Worm (Caenorhabditis elegans): ENCODE results near the gene srx-97.

DNA sequence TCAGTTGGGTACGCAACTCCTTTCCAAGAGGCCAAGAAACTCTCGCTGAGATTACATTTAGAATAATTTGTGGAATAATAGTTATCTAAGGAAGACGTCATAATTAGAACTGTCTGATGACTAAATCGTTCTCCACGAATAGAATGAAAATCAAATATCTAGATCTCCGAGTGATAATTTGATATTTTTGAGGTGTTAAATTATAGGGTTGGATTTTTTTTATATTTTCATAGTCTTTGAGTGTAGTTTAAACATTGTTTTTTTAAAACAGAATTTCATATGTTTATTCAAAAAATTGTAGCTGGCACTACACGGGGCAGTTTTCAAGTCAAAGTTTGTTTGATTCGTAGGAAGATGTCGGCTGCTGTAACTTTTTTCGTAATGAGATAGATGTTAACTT is 47.2 kb upstream of the srx-97 start, which contains the start of gene srh-99:
- TF ChIP-seq elt-3 (tag; optimal IDR thresholded peaks at IDR 0.05) (no peak), lsy-2 (tag; optimal IDR thresholded peaks at IDR 0.05) (no peak), fkh-10 (GFP tag; optimal IDR thresholded peaks at IDR 0.05) (no peak), mdl-1 (tag; optimal IDR thresholded peaks at IDR 0.05) (no peak), elt-2 (tag; optimal IDR thresholded peaks at IDR 0.05) (no peak), ceh-90 (tag; optimal IDR thresholded peaks at IDR 0.05) (no peak), pqm-1 (tag; optimal IDR thresholded peaks at IDR 0.05) (no peak), unc-86 (tag; optimal IDR thresholded peaks at IDR 0.05) (no peak), ztf-4 (tag; optimal IDR thresholded peaks at IDR 0.05) (no peak), nhr-11 (tag; optimal IDR thresholded peaks at IDR 0.05) (no peak)
